Fruit fly (Drosophila melanogaster) whole organism, adult: ENCODE data around the gene Rpt4R.

ENCODE experiments used
- CG14711 ChIP-seq: fragments of 200-800 bp; sonication (Bioruptor generic); optimal IDR thresholded peaks from 2 replicates; lab custom pipeline; 2018; ENCODE audit warnings: missing biosample characterization, mild to moderate bottlenecking, missing genetic modification characterization, moderate library complexity
- CG33017 ChIP-seq: fragments of 200-800 bp; sonication (Bioruptor generic); optimal IDR thresholded peaks from 2 replicates; lab custom pipeline; 2018; ENCODE audit warnings: missing biosample characterization, mild to moderate bottlenecking, missing genetic modification characterization, moderate library complexity
- Clk ChIP-seq: fragments of 200-800 bp; sonication (Bioruptor generic); optimal IDR thresholded peaks from 2 replicates; lab custom pipeline; 2017; ENCODE audit warnings: missing biosample characterization, missing genetic modification characterization
- cnc ChIP-seq, 2 experiments: fragments of >200 bp; optimal IDR thresholded peaks; 2 replicates each; lab custom pipeline; 2017
- kay ChIP-seq: fragments of 200-800 bp; sonication (Bioruptor generic); peaks from one replicate; lab custom pipeline; 2016; ENCODE audit warnings: missing biosample characterization, missing genetic modification characterization, borderline replicate concordance
- ovo ChIP-seq: fragments of 200-800 bp; sonication (Bioruptor generic); optimal IDR thresholded peaks from 2 replicates; lab custom pipeline; 2016; ENCODE audit warnings: missing biosample characterization, missing genetic modification characterization
- toe ChIP-seq: fragments of 200-800 bp; sonication (Bioruptor generic); optimal IDR thresholded peaks from 2 replicates; lab custom pipeline; 2016; ENCODE audit warnings: missing biosample characterization, missing genetic modification characterization

dm6 chr3L:11892766-11893165, 48.9 kb upstream of the Rpt4R start:
- TF ChIP-seq CG33017 (tag; lab: Kevin White, UChicago) = no peak
- TF ChIP-seq toe (GFP tag; lab: Kevin White, UChicago) = no peak
- no peak for TF ChIP-seq kay (GFP tag; lab: Kevin White, UChicago)
- TF ChIP-seq cnc (optimal IDR thresholded peaks at IDR 0.05; lab: Kevin White, UChicago) = no peak
- no peak for TF ChIP-seq ovo
- TF ChIP-seq CG14711 = no peak
- no peak for TF ChIP-seq Clk (GFP tag; lab: Kevin White, UChicago)
